Fruit fly (Drosophila melanogaster): Measurements from ENCODE around the gene Antp.

DNA sequence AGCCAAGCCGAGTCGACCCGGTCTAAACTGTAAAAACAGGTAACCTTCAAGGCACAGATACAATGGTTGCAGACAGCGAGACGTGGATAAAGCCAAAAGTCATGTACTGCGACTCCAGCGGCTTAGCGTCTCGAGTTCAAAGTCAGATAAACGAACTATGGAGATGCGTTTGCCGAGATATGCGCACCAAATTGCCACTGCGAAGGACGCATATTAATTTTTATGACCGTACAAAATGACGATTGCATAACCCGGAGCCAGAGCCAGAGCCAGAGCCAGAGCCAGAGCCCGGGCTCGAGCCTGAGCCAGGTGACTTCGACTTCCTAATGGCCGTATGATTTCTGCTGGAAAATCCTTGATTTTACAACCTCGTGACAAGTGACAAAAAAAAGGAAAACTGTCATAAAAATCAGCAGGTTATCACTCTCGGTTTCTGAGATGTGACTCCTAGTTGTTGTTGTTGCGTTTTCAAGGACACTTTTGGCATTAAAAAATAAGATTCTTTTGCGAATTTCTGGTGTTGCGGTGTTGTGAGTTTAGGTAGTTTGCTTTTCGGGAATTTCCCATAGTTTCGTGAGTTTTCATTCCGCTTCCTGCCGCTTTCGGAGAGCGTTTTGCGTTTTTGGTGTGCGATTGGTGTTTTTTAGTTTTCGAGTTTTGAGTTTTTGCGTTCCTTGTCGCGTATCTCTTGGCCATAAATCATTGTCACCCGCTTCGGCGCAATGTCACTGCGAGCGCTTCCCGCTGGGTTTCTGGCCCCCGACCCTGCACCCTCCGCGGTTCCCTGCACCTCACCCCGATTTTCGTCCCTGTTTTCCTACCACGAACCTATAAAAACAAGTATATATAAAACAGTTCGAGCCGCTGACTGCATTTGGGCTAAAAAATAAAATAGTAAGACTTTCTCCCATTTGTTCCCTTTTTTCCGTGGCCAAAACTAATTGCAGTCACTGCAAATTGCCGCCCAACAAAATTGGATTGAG, 4.2 kb downstream of the Antp start:
- TF ChIP-seq usp (GFP tag; optimal IDR thresholded peaks at IDR 0.05) (no peak), psq (optimal IDR thresholded peaks at IDR 0.05) (no peak), EcR (GFP tag; optimal IDR thresholded peaks at IDR 0.05) (no peak), CG8478 (optimal IDR thresholded peaks at IDR 0.05) (no peak), pan (optimal IDR thresholded peaks at IDR 0.05) (no peak), Dll (optimal IDR thresholded peaks at IDR 0.05) (no peak)

Measured in whole organism.